Worm (Caenorhabditis elegans) whole organism, midembryonic: ENCODE results near the gene sri-45.

Experiments used
- cog-1 ChIP-seq: sonication (generic microtip); optimal IDR thresholded peaks from 2 replicates; lab custom pipeline; 2016; ENCODE audit warnings: missing genetic modification characterization, missing compliant biosample characterization
- flt-1 ChIP-seq: fragments of 200-800 bp; sonication (Bioruptor generic); IDR thresholded peaks from 2 replicates; pipeline ENCODE4 v1.3.6; 2022; ENCODE audit warnings: missing genetic modification characterization, missing compliant biosample characterization
- klf-2 ChIP-seq: fragments of 200-800 bp; sonication (Bioruptor generic); conservative IDR thresholded peaks from 2 replicates; pipeline ENCODE4 v1.3.6; 2022; ENCODE audit warnings: missing genetic modification reagents, missing genetic modification characterization, missing compliant biosample characterization
- med-1 ChIP-seq: sonication (generic microtip); optimal IDR thresholded peaks from 2 replicates; lab custom pipeline; 2017; ENCODE audit warnings: missing genetic modification characterization, mild to moderate bottlenecking, missing compliant biosample characterization, antibody characterized with exemption, missing genetic modification reagents; ENCODE audit not compliant: insufficient read depth
- ref-1 ChIP-seq: fragments of 200-800 bp; sonication (Bioruptor generic); conservative IDR thresholded peaks from 2 replicates; pipeline ENCODE4 v1.3.6; 2022; ENCODE audit warnings: missing genetic modification reagents, missing genetic modification characterization, missing compliant biosample characterization
- ztf-23 ChIP-seq: fragments of 200-800 bp; sonication (Bioruptor generic); IDR thresholded peaks from 2 replicates; pipeline ENCODE4 v1.3.6; 2022; ENCODE audit warnings: missing genetic modification reagents, missing genetic modification characterization, missing compliant biosample characterization
- ztf-29 ChIP-seq: fragments of 200-800 bp; sonication (Bioruptor generic); IDR thresholded peaks from 2 replicates; pipeline ENCODE4 v1.3.6; 2022; ENCODE audit warnings: missing genetic modification reagents, missing genetic modification characterization, missing compliant biosample characterization

DNA sequence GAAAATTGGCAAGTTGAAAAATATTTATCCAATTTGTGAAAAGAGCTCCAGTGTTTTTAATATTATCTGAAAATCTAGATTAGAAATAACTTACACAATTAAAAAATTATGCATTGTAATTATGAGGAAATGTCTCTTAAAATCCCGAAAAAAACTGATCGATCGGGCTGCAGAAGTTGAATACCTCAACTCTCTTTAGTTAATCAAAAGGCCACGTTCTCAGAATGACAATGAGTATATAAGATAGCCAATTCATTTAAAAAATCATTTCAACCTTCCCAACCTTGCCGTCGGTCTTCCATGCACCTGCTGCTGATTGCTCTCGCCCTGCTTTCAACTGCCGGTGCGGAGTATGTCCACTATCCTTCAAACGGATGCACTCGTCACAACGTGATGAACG lies 28.2 kb upstream of the sri-45 start, which contains the start of gene T02H6.4:
- TF ChIP-seq flt-1 (no peak), ref-1 (GFP tag; lab: Robert Waterston, UW) (no peak), cog-1 (tag; lab: Kevin White, UChicago) (no peak), ztf-23 (GFP tag; lab: Robert Waterston, UW) (no peak), med-1 (GFP tag; lab: Kevin White, UChicago) (no peak), ztf-29 (GFP tag; lab: Robert Waterston, UW) (no peak), klf-2 (no peak)
